Worm (Caenorhabditis elegans) whole organism, late embryonic: ENCODE results near the gene Y75B12A.2.

Source experiments
- K09A11.1 ChIP-seq: sonication (generic microtip); optimal IDR thresholded peaks from 2 replicates; lab custom pipeline; 2017; ENCODE audit warnings: antibody characterized with exemption, mild to moderate bottlenecking, missing genetic modification characterization, missing compliant biosample characterization; ENCODE audit not compliant: insufficient read depth
- ama-1 ChIP-seq: fragments of 150-350 bp; optimal IDR thresholded peaks from 2 replicates; lab custom pipeline; 2014
- ceh-19 ChIP-seq: fragments of 200-800 bp; sonication (Bioruptor generic); optimal IDR thresholded peaks from 2 replicates; lab custom pipeline; 2018; ENCODE audit warnings: mild to moderate bottlenecking, missing genetic modification characterization, missing compliant biosample characterization
- ceh-9 ChIP-seq: sonication (generic microtip); optimal IDR thresholded peaks from 2 replicates; lab custom pipeline; 2016; ENCODE audit warnings: mild to moderate bottlenecking, missing genetic modification characterization, inconsistent platforms, missing compliant biosample characterization
- che-1 ChIP-seq: sonication (generic microtip); optimal IDR thresholded peaks from 2 replicates; lab custom pipeline; 2016; ENCODE audit warnings: mild to moderate bottlenecking, missing genetic modification characterization, missing compliant biosample characterization
- elt-2 ChIP-seq: sonication (generic microtip); optimal IDR thresholded peaks from 2 replicates; lab custom pipeline; 2016; ENCODE audit warnings: missing genetic modification reagents, missing genetic modification characterization, missing compliant biosample characterization
- hlh-15 ChIP-seq: sonication (generic microtip); optimal IDR thresholded peaks from 2 replicates; lab custom pipeline; 2016; ENCODE audit warnings: missing genetic modification characterization, missing compliant biosample characterization
- mec-3 ChIP-seq: sonication (generic microtip); optimal IDR thresholded peaks from 2 replicates; lab custom pipeline; 2016; ENCODE audit warnings: borderline replicate concordance, missing genetic modification characterization, missing compliant biosample characterization
- nhr-11 ChIP-seq: fragments of 150-350 bp; optimal IDR thresholded peaks from 2 replicates; lab custom pipeline; 2014; ENCODE audit warnings: missing biosample characterization, missing genetic modification characterization
- rnt-1 ChIP-seq: sonication (generic microtip); optimal IDR thresholded peaks from 2 replicates; lab custom pipeline; 2016; ENCODE audit warnings: missing genetic modification characterization, missing compliant biosample characterization
- sox-4 ChIP-seq: sonication (generic microtip); optimal IDR thresholded peaks from 2 replicates; lab custom pipeline; 2017; ENCODE audit warnings: mild to moderate bottlenecking, missing genetic modification characterization, inconsistent platforms, missing compliant biosample characterization
- tbx-2 ChIP-seq: sonication (generic microtip); optimal IDR thresholded peaks from 2 replicates; lab custom pipeline; 2016; ENCODE audit warnings: missing genetic modification characterization, missing compliant biosample characterization
- zip-5 ChIP-seq: sonication (generic microtip); optimal IDR thresholded peaks from 2 replicates; lab custom pipeline; 2016; ENCODE audit warnings: missing genetic modification characterization, missing compliant biosample characterization

DNA sequence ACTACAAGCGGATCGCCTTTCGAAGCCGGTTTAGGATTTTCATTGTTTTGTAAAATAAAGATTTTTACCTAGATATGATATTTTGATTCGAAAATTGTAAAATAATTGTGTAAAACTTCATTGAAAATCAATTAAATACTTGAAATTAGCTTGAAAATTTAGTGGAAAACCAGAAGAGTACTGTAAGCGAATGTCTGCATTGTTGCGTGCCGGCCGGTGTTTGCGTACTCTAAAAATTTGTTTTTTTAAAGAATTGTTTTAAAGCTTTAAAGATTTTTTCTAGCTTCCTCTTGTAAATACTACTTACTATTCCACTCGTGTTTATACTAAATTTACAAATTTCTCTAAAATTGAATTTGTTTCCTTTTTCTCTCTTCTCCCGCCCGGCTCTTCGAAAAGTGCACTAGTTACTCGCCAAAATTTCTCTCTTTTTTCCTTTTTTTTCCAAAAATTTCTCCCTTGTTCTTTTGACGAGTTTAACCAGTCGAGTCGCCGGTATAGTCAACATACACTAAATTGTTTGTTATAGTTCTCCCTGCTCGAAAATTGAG, 39.9 kb upstream of the Y75B12A.2 start:
- TF ChIP-seq tbx-2 (tag; lab: Kevin White, UChicago) (no peak), rnt-1 (tag; lab: Kevin White, UChicago) (no peak), mec-3 (tag; lab: Kevin White, UChicago) (no peak), ceh-9 (no peak), nhr-11 (tag; lab: Kevin White, UChicago) (no peak), che-1 (no peak), K09A11.1 (tag; lab: Kevin White, UChicago) (no peak), zip-5 (no peak), elt-2 (tag; lab: Kevin White, UChicago) (no peak), sox-4 (tag; lab: Kevin White, UChicago) (no peak), ceh-19 (GFP tag; lab: Kevin White, UChicago) (no peak), ama-1 (lab: Kevin White, UChicago) (no peak), hlh-15 (tag; lab: Kevin White, UChicago) (no peak)
